Fruit fly (Drosophila melanogaster): ENCODE measurements around the gene kibra.

DNA sequence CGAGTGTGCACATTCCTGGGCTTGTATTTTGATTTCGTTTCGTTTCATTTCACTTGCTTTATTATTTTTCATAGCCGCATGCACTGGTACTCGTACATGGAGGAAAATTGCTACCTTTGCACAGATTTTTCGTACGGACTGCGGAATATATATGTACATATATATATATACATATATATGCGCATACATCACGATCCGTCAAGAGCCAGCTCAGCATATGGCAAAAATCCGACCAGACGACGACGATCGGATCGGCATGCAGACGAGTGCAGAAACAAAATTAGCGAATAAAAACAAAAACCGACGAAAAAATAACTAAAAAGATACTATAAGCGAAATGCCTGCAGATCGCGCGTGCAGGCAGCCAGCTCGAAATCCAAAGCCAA lies 6.4 kb downstream of the kibra start:
- TF ChIP-seq gl (tag; optimal IDR thresholded peaks at IDR 0.05) (no peak), Ets98B (GFP tag; IDR thresholded peaks at IDR 0.05) (no peak; the same call in 1 of the 2 replicates), CG13204 (GFP tag; optimal IDR thresholded peaks at IDR 0.05) (no peak), CG34367 (tag; optimal IDR thresholded peaks at IDR 0.05) (no peak), rn (GFP tag; IDR thresholded peaks at IDR 0.05) (no peak), CG14655 (GFP tag; optimal IDR thresholded peaks at IDR 0.05) (no peak), Pif1A (GFP tag; optimal IDR thresholded peaks at IDR 0.05) (no peak), CG12605 (GFP tag; IDR thresholded peaks at IDR 0.05) (no peak)
